Fruit fly (Drosophila melanogaster) whole organism, adult: Measurements from ENCODE around the gene CG31517.

Experiments used
- CG12768 ChIP-seq: fragments of 200-800 bp; sonication (Bioruptor generic); optimal IDR thresholded peaks from 2 replicates; lab custom pipeline; 2017; ENCODE audit warnings: missing biosample characterization, missing genetic modification characterization, mild to moderate bottlenecking, moderate library complexity, missing genetic modification reagents
- CG1620 ChIP-seq: fragments of 200-800 bp; sonication (Bioruptor generic); optimal IDR thresholded peaks from 2 replicates; lab custom pipeline; 2016; ENCODE audit warnings: missing biosample characterization, missing genetic modification characterization
- CG33017 ChIP-seq: fragments of 200-800 bp; sonication (Bioruptor generic); optimal IDR thresholded peaks from 2 replicates; lab custom pipeline; 2018; ENCODE audit warnings: missing biosample characterization, mild to moderate bottlenecking, missing genetic modification characterization, moderate library complexity
- CG7101 ChIP-seq: fragments of 200-800 bp; sonication (Bioruptor generic); optimal IDR thresholded peaks from 2 replicates; lab custom pipeline; 2018; ENCODE audit warnings: missing biosample characterization, mild to moderate bottlenecking, missing genetic modification characterization, moderate library complexity
- Crg-1 ChIP-seq: fragments of 200-800 bp; sonication (Bioruptor generic); optimal IDR thresholded peaks from 2 replicates; lab custom pipeline; 2016; ENCODE audit warnings: missing biosample characterization, missing genetic modification characterization
- Hr96 ChIP-seq: fragments of 200-800 bp; sonication (Bioruptor generic); optimal IDR thresholded peaks from 2 replicates; lab custom pipeline; 2016; ENCODE audit warnings: missing biosample characterization, missing genetic modification characterization
- Mnt ChIP-seq: fragments of 200-800 bp; sonication (Bioruptor generic); optimal IDR thresholded peaks from 2 replicates; lab custom pipeline; 2016; ENCODE audit warnings: missing biosample characterization, mild to moderate bottlenecking, missing genetic modification characterization
- cnc ChIP-seq, 2 experiments: fragments of >200 bp; optimal IDR thresholded peaks; 2 replicates each; lab custom pipeline; 2017
- kay ChIP-seq: fragments of 200-800 bp; sonication (Bioruptor generic); peaks from one replicate; lab custom pipeline; 2016; ENCODE audit warnings: missing biosample characterization, missing genetic modification characterization, borderline replicate concordance
- ovo ChIP-seq: fragments of 200-800 bp; sonication (Bioruptor generic); optimal IDR thresholded peaks from 2 replicates; lab custom pipeline; 2016; ENCODE audit warnings: missing biosample characterization, missing genetic modification characterization
- pad ChIP-seq: fragments of 200-800 bp; sonication (Bioruptor generic); optimal IDR thresholded peaks from 3 replicates; lab custom pipeline; 2017; ENCODE audit warnings: missing biosample characterization, missing genetic modification characterization, mild to moderate bottlenecking, moderate library complexity, missing genetic modification reagents
- toe ChIP-seq: fragments of 200-800 bp; sonication (Bioruptor generic); optimal IDR thresholded peaks from 2 replicates; lab custom pipeline; 2016; ENCODE audit warnings: missing biosample characterization, missing genetic modification characterization

DNA sequence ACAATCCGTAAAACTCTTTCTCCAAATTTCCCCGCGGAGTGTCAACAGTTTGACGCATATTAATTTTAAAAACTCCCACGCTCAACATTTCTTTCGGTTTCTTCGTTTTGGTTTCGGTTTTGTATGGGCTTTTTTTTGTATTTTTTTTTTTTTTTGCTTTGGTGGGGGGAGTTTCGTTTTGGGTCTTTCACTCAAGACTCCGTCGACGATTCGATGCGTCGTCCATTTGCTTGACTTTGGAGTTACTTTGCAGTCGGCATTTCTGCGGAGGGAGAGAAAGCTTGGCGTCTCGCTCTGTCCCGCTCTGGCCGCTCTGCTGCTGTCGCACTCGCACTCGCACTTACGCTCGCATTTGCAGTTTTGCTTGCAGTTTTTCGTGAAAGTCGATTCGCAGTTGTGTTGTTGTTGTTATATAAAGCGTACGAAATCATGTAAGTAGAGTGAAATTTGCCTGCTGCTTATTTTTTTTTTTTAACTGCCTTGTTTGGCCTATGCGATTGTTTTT lies 26.6 kb downstream of the CG31517 start:
- TF ChIP-seq Crg-1 (GFP tag; lab: Kevin White, UChicago) (no peak), ovo (GFP tag; lab: Kevin White, UChicago) (no peak), Hr96 (GFP tag; lab: Kevin White, UChicago) (no peak), pad (GFP tag; lab: Kevin White, UChicago) (peak; percentile 19), CG33017 (tag; lab: Kevin White, UChicago) (no peak), CG7101 (tag; lab: Kevin White, UChicago) (no peak), CG12768 (no peak), kay (GFP tag; lab: Kevin White, UChicago) (no peak), cnc (optimal IDR thresholded peaks at IDR 0.05; lab: Kevin White, UChicago) (no peak), CG1620 (GFP tag; lab: Kevin White, UChicago) (no peak), Mnt (GFP tag; lab: Kevin White, UChicago) (no peak), toe (GFP tag; lab: Kevin White, UChicago) (no peak)
